Fruit fly (Drosophila melanogaster): ENCODE results near the gene CG14185.

Gene CG14185

dm6 chr3L:20105794-20106193, at the start of gene CG14185:
TSS of gene CG14185 (plus strand) at chr3L:20106094.
- TF ChIP-seq h (optimal IDR thresholded peaks at IDR 0.05) (no peak), crp (GFP tag; optimal IDR thresholded peaks at IDR 0.05) (no peak), Drgx (GFP tag; IDR thresholded peaks at IDR 0.05) (no peak), abd-A (tag; optimal IDR thresholded peaks at IDR 0.05) (no peak), pros (GFP tag; optimal IDR thresholded peaks at IDR 0.05) (no peak), CG12769 (tag; optimal IDR thresholded peaks at IDR 0.05) (no peak)

- TF ChIP-seq seq (GFP tag; IDR thresholded peaks at IDR 0.05) (0 out of 2 replicates have a peak, but pooled peaks have one; percentile 54), CG3281 (GFP tag; optimal IDR thresholded peaks at IDR 0.05) (peak; percentile 28), CG12659 (GFP tag; optimal IDR thresholded peaks at IDR 0.05) (peak; percentile 2), knrl (GFP tag; IDR thresholded peaks at IDR 0.05; ENCODE audit: partially characterized antibody) (no peak), z (GFP tag; IDR thresholded peaks at IDR 0.05) (no peak), Ets65A (GFP tag) (peak; percentile 24), Hmr (GFP tag; optimal IDR thresholded peaks at IDR 0.05) (peak; percentile 55), sens (GFP tag) (peak; percentile 57), CG17385 (GFP tag; optimal IDR thresholded peaks at IDR 0.05) (no peak), lab (GFP tag; optimal IDR thresholded peaks at IDR 0.05) (peak; percentile 58), CG11093 (GFP tag; IDR thresholded peaks at IDR 0.05) (peak; percentile 32; the same call in 1 of the 3 replicates), caup (GFP tag; optimal IDR thresholded peaks at IDR 0.05; ENCODE audit: severe bottlenecking) (peak; percentile 1), Hr51 (GFP tag; optimal IDR thresholded peaks at IDR 0.05) (peak in 1 of 2 experiments; percentile 29), CG2889 (GFP tag; IDR thresholded peaks at IDR 0.05) (peak; percentile 23; the same call in 1 of the 3 replicates), dmrt99B (tag; optimal IDR thresholded peaks at IDR 0.05) (peak; percentile 18), cwo (GFP tag; optimal IDR thresholded peaks at IDR 0.05) (peak; percentile 11), CG15514 (GFP tag; optimal IDR thresholded peaks at IDR 0.05) (peak; percentile 34), Meics (GFP tag; optimal IDR thresholded peaks at IDR 0.05) (peak; percentile 29), CG15269 (tag; optimal IDR thresholded peaks at IDR 0.05) (peak; percentile 34), CG15479 (GFP tag; optimal IDR thresholded peaks at IDR 0.05) (no peak), Elba2 (GFP tag; optimal IDR thresholded peaks at IDR 0.05) (no peak), CG2120 (GFP tag; optimal IDR thresholded peaks at IDR 0.05) (peak; percentile 55), CG18599 (GFP tag; optimal IDR thresholded peaks at IDR 0.05) (peak; percentile 76)
Measured at dm6 chr3L:20062546-20062945, 43.3 kb upstream of the CG14185 start.

- TF ChIP-seq Ravus (GFP tag; IDR thresholded peaks at IDR 0.05) (no peak), Ets65A (GFP tag) (peak; percentile 91), NFAT (GFP tag; IDR thresholded peaks at IDR 0.05) (no peak), CG18011 (GFP tag; optimal IDR thresholded peaks at IDR 0.05) (no peak)
Measured at dm6 chr3L:20085035-20085434, 20.9 kb upstream of the CG14185 start.

dm6 chr3L:20088755-20089334, 17.0 kb upstream of the CG14185 start, which contains the start of gene sNPF-R:
TSS of gene sNPF-R (minus strand) at chr3L:20089007.
- TF ChIP-seq Hr39 (optimal IDR thresholded peaks at IDR 0.05): no peak
- TF ChIP-seq CG1647 (GFP tag; optimal IDR thresholded peaks at IDR 0.05): no peak
- TF ChIP-seq ranshi (GFP tag; IDR thresholded peaks at IDR 0.05): no peak; the same call in 1 of the 2 replicates
- TF ChIP-seq bab2 (GFP tag; optimal IDR thresholded peaks at IDR 0.05): no peak
- TF ChIP-seq MTF-1 (GFP tag; optimal IDR thresholded peaks at IDR 0.05; ENCODE audit: borderline replicate concordance): no peak
- no peak for TF ChIP-seq CG6854 (GFP tag; optimal IDR thresholded peaks at IDR 0.05)
- no peak for TF ChIP-seq CG1024 (GFP tag; IDR thresholded peaks at IDR 0.05)
- TF ChIP-seq YL-1 (GFP tag; optimal IDR thresholded peaks at IDR 0.05): no peak
- TF ChIP-seq ewg (GFP tag; optimal IDR thresholded peaks at IDR 0.05): no peak
- TF ChIP-seq amos (GFP tag; IDR thresholded peaks at IDR 0.05; ENCODE audit: partially characterized antibody): peak; percentile 40; the same call in 1 of the 2 replicates
- TF ChIP-seq CG30431 (GFP tag; optimal IDR thresholded peaks at IDR 0.05): no peak
- TF ChIP-seq wor (GFP tag; IDR thresholded peaks at IDR 0.05): no peak
- TF ChIP-seq al (GFP tag; IDR thresholded peaks at IDR 0.05): no peak
- TF ChIP-seq jigr1 (GFP tag; IDR thresholded peaks at IDR 0.05): no peak
- TF ChIP-seq Fer1 (GFP tag; optimal IDR thresholded peaks at IDR 0.05): peak; percentile 32
